Worm (Caenorhabditis elegans): ENCODE data around the gene F33D4.4.

DNA sequence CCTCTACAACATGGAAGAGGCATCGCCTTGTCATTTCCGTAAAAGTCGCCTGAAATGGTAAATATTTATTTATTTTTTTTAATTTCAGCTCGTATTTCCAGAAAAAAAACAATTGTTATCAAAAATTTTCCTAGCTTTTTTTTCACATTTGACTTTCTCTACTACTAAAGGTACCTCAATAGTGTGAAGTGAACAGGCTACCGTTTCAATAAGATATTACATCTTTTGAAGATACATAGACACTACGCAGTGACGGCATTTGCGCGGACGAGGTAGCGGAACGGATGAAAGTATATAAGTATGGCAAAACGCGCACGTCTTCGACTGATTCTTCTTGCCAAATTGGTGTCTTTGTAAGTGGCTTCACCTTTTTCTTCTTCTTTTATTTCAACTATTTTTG lies 46.4 kb upstream of the F33D4.4 start, which contains the start of gene col-14:
- TF ChIP-seq nhr-12 (tag; optimal IDR thresholded peaks at IDR 0.05) (no peak), ceh-16 (tag; optimal IDR thresholded peaks at IDR 0.05) (no peak)

All from whole organism, L3 larva.